Fruit fly (Drosophila melanogaster): Measurements from ENCODE around the gene FoxK.

FoxK gene

dm6 chr3L:11120419-11120958 is at the start of gene FoxK, which contains the start of gene mRpL2 (continued):
- TF ChIP-seq toy (GFP tag; IDR thresholded peaks at IDR 0.05) = no peak
- no peak for TF ChIP-seq PHDP (tag; optimal IDR thresholded peaks at IDR 0.05)
- peak; percentile 54 for TF ChIP-seq HmgZ (tag; optimal IDR thresholded peaks at IDR 0.05)
- TF ChIP-seq hkb (optimal IDR thresholded peaks at IDR 0.05) = no peak
- TF ChIP-seq hkb (GFP tag; IDR thresholded peaks at IDR 0.05) = no peak
- TF ChIP-seq NFAT (GFP tag; IDR thresholded peaks at IDR 0.05) = no peak
- no peak for TF ChIP-seq CG1024 (GFP tag; IDR thresholded peaks at IDR 0.05)
- no peak for TF ChIP-seq hbn (GFP tag; IDR thresholded peaks at IDR 0.05; ENCODE audit: partially characterized antibody)
- no peak for TF ChIP-seq CG11560 (tag; IDR thresholded peaks at IDR 0.05)
- TF ChIP-seq slp2 (GFP tag; optimal IDR thresholded peaks at IDR 0.05) = no peak
- no peak for TF ChIP-seq hb (GFP tag; IDR thresholded peaks at IDR 0.05; ENCODE audit: partially characterized antibody)
- TF ChIP-seq Six4 (GFP tag; optimal IDR thresholded peaks at IDR 0.05) = no peak
- TF ChIP-seq CG8924 (tag; optimal IDR thresholded peaks at IDR 0.05) = peak; percentile 21
- TF ChIP-seq ham (GFP tag; IDR thresholded peaks at IDR 0.05) = no peak
- TF ChIP-seq CG9437 (GFP tag; optimal IDR thresholded peaks at IDR 0.05) = no peak
- no peak for TF ChIP-seq Sox102F (GFP tag; optimal IDR thresholded peaks at IDR 0.05)
- TF ChIP-seq Elba2 (GFP tag; optimal IDR thresholded peaks at IDR 0.05) = peak; percentile 99
- TF ChIP-seq fu2 (GFP tag; optimal IDR thresholded peaks at IDR 0.05) = no peak
- TF ChIP-seq fd64A (GFP tag; optimal IDR thresholded peaks at IDR 0.05) = no peak
- TF ChIP-seq Jarid2 (GFP tag; optimal IDR thresholded peaks at IDR 0.05) = no peak
- TF ChIP-seq pita (GFP tag; optimal IDR thresholded peaks at IDR 0.05) = no peak
- peak; percentile 35 for TF ChIP-seq CG2116 (GFP tag; optimal IDR thresholded peaks at IDR 0.05)
- no peak for TF ChIP-seq CG30403 (GFP tag; optimal IDR thresholded peaks at IDR 0.05)
- TF ChIP-seq Sin3A (optimal IDR thresholded peaks at IDR 0.05) = peak; percentile 72
- no peak for TF ChIP-seq Abd-B (GFP tag; optimal IDR thresholded peaks at IDR 0.05)
- TF ChIP-seq CG14860 (GFP tag; IDR thresholded peaks at IDR 0.05; ENCODE audit: partially characterized antibody) = no peak
- TF ChIP-seq CG4854 (GFP tag; optimal IDR thresholded peaks at IDR 0.05) = no peak
- no peak for TF ChIP-seq NC2β (GFP tag; optimal IDR thresholded peaks at IDR 0.05)
- TF ChIP-seq CG4328 (GFP tag; optimal IDR thresholded peaks at IDR 0.05) = no peak
- peak; percentile 79 for TF ChIP-seq CG3065 (GFP tag; optimal IDR thresholded peaks at IDR 0.05)
- TF ChIP-seq CG13894 (tag; optimal IDR thresholded peaks at IDR 0.05) = no peak
- TF ChIP-seq Stat92E (GFP tag; optimal IDR thresholded peaks at IDR 0.05) = no peak
- TF ChIP-seq CG18619 (GFP tag; optimal IDR thresholded peaks at IDR 0.05) = no peak
- peak; percentile 21 for TF ChIP-seq mam (GFP tag; optimal IDR thresholded peaks at IDR 0.05)
- TF ChIP-seq corto (GFP tag; optimal IDR thresholded peaks at IDR 0.05) = no peak
- no peak for TF ChIP-seq CG3838 (GFP tag; optimal IDR thresholded peaks at IDR 0.05)
- no peak for TF ChIP-seq sima (GFP tag; optimal IDR thresholded peaks at IDR 0.05)
- 0 out of 2 replicates have a peak, but pooled peaks have one; percentile 29 for TF ChIP-seq CG42726 (GFP tag; IDR thresholded peaks at IDR 0.05; ENCODE audit: partially characterized antibody)
- no peak for TF ChIP-seq pho (GFP tag; optimal IDR thresholded peaks at IDR 0.05)
- TF ChIP-seq onecut (GFP tag; IDR thresholded peaks at IDR 0.05) = peak; percentile 25; the same call in 1 of the 2 replicates
- TF ChIP-seq CG2202 (tag; optimal IDR thresholded peaks at IDR 0.05) = no peak
- TF ChIP-seq pan (optimal IDR thresholded peaks at IDR 0.05) = no peak
- TF ChIP-seq pan (GFP tag; optimal IDR thresholded peaks at IDR 0.05 in 1 of 2, IDR thresholded peaks at IDR 0.05 in 1 of 2) = no peak
- no peak for TF ChIP-seq CG13123 (GFP tag; optimal IDR thresholded peaks at IDR 0.05)
- no peak for TF ChIP-seq CG18262 (tag; optimal IDR thresholded peaks at IDR 0.05)
- TF ChIP-seq Optix (GFP tag; IDR thresholded peaks at IDR 0.05) = no peak
- peak; percentile 51; the same call in 1 of the 3 replicates for TF ChIP-seq CG34224 (GFP tag; IDR thresholded peaks at IDR 0.05; ENCODE audit: partially characterized antibody)
- peak; percentile 74; the same call in 2 of the 3 replicates for TF ChIP-seq CG34422 (GFP tag; IDR thresholded peaks at IDR 0.05)
- TF ChIP-seq CG14965 (GFP tag; optimal IDR thresholded peaks at IDR 0.05; ENCODE audit: borderline replicate concordance) = no peak
- TF ChIP-seq CG10274 (GFP tag; optimal IDR thresholded peaks at IDR 0.05) = no peak
- no peak for TF ChIP-seq HLH3B (GFP tag; IDR thresholded peaks at IDR 0.05)
